Worm (Caenorhabditis elegans) whole organism, L4/young adult: ENCODE measurements around the gene fat-1.

Experiments used
- W03F9.2 ChIP-seq: fragments of 150-350 bp; optimal IDR thresholded peaks from 2 replicates; lab custom pipeline; 2014; ENCODE audit warnings: missing biosample characterization, missing genetic modification characterization
- dao-5 ChIP-seq: sonication (generic microtip); optimal IDR thresholded peaks from 2 replicates; lab custom pipeline; 2016; ENCODE audit warnings: missing genotype, missing genetic modification characterization, moderate library complexity, missing compliant biosample characterization

DNA sequence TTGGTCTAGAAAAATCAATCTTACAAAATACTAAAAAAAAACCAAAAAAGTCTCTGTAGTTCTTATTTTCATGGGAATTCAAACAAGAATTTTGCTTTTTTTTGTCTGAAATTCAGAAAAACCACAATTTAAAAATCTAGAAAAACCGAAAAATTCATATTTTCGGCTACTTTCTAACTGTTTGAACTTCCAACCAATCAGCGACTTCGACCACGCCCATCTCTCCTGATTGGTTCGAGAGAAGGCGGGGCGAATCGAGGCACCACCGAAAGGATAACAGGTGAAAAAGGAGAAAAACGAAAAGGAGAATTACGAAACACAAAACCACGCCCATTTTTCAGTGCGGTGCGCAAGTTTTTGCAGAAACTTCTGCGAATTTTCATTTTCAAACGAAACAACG is 10.7 kb upstream of the fat-1 start:
- TF ChIP-seq dao-5 (tag; lab: Kevin White, UChicago), result no peak
- TF ChIP-seq W03F9.2 (tag; lab: Kevin White, UChicago), result no peak
